Worm (Caenorhabditis elegans) whole organism, mixed stage, embryonic: Measurements from ENCODE around the gene irld-33.
"Not testable (repeated sequence)": the region's sequence is repeated elsewhere in the genome, so short reads cannot be mapped to it uniquely, and the experiment has no call there.

ENCODE experiments used
- M03D4.4 ChIP-seq: sonication (generic microtip); optimal IDR thresholded peaks from 2 replicates; lab custom pipeline; 2017; ENCODE audit warnings: mild to moderate bottlenecking, missing genetic modification characterization, missing compliant biosample characterization
- ceh-43 ChIP-seq: fragments of 200-800 bp; sonication (Bioruptor generic); optimal IDR thresholded peaks from 2 replicates; lab custom pipeline; 2018; ENCODE audit warnings: mild to moderate bottlenecking, missing genetic modification characterization, moderate library complexity, missing compliant biosample characterization
- ceh-83 ChIP-seq: fragments of 200-800 bp; sonication (Bioruptor generic); optimal IDR thresholded peaks from 2 replicates; lab custom pipeline; 2018; ENCODE audit warnings: mild to moderate bottlenecking, missing genetic modification characterization, missing compliant biosample characterization
- ces-1 ChIP-seq: fragments of 150-350 bp; optimal IDR thresholded peaks from 2 replicates; lab custom pipeline; 2014; ENCODE audit warnings: missing biosample characterization, missing genetic modification reagents, missing genetic modification characterization
- cnd-1 ChIP-seq: fragments of 200-800 bp; sonication (Bioruptor generic); optimal IDR thresholded peaks from 2 replicates; lab custom pipeline; 2018; ENCODE audit warnings: mild to moderate bottlenecking, missing genetic modification characterization, missing compliant biosample characterization
- drap-1 ChIP-seq: fragments of 200-800 bp; sonication (Bioruptor generic); optimal IDR thresholded peaks from 3 replicates; lab custom pipeline; 2018; ENCODE audit warnings: mild to moderate bottlenecking, missing genetic modification characterization, missing compliant biosample characterization
- elt-1 ChIP-seq: sonication (generic microtip); optimal IDR thresholded peaks from 2 replicates; lab custom pipeline; 2017; ENCODE audit warnings: missing genetic modification characterization, mild to moderate bottlenecking, missing compliant biosample characterization, antibody characterized with exemption, moderate library complexity, borderline replicate concordance; ENCODE audit not compliant: insufficient read depth
- elt-3 ChIP-seq: fragments of 150-350 bp; optimal IDR thresholded peaks from 2 replicates; lab custom pipeline; 2014; ENCODE audit warnings: missing biosample characterization, missing genetic modification characterization
- flh-1 ChIP-seq: fragments of 200-800 bp; sonication (Bioruptor generic); optimal IDR thresholded peaks from 2 replicates; lab custom pipeline; 2018; ENCODE audit warnings: mild to moderate bottlenecking, missing genetic modification characterization, moderate library complexity, missing compliant biosample characterization
- ham-2 ChIP-seq: fragments of 200-800 bp; sonication (Bioruptor generic); optimal IDR thresholded peaks from 2 replicates; lab custom pipeline; 2018; ENCODE audit warnings: mild to moderate bottlenecking, missing genetic modification characterization, missing compliant biosample characterization
- hlh-1 ChIP-seq: fragments of 150-350 bp; optimal IDR thresholded peaks from 2 replicates; lab custom pipeline; 2014; ENCODE audit warnings: missing biosample characterization, missing genetic modification reagents, missing genetic modification characterization
- lin-13 ChIP-seq: fragments of 150-350 bp; optimal IDR thresholded peaks from 2 replicates; lab custom pipeline; 2014; ENCODE audit warnings: missing biosample characterization, missing genetic modification characterization
- lin-32 ChIP-seq: fragments of 200-800 bp; sonication (Bioruptor generic); optimal IDR thresholded peaks from 2 replicates; lab custom pipeline; 2018; ENCODE audit warnings: mild to moderate bottlenecking, missing genetic modification characterization, missing compliant biosample characterization
- lsy-2 ChIP-seq: fragments of 150-350 bp; optimal IDR thresholded peaks from 2 replicates; lab custom pipeline; 2014; ENCODE audit warnings: missing biosample characterization, missing genetic modification characterization
- mab-5 ChIP-seq: fragments of 150-350 bp; optimal IDR thresholded peaks from 2 replicates; lab custom pipeline; 2014; ENCODE audit warnings: missing biosample characterization, missing genetic modification characterization
- mep-1 ChIP-seq: fragments of 150-350 bp; optimal IDR thresholded peaks from 2 replicates; lab custom pipeline; 2017; ENCODE audit warnings: missing biosample characterization, missing genetic modification reagents, missing genetic modification characterization, inconsistent platforms
- mls-2 ChIP-seq: sonication (generic microtip); optimal IDR thresholded peaks from 2 replicates; lab custom pipeline; 2016; ENCODE audit warnings: mild to moderate bottlenecking, missing genetic modification characterization, moderate library complexity, missing compliant biosample characterization
- nhr-12 ChIP-seq: fragments of 150-350 bp; optimal IDR thresholded peaks from 2 replicates; lab custom pipeline; 2014; ENCODE audit warnings: missing biosample characterization, missing genetic modification characterization
- nhr-2 ChIP-seq: fragments of 150-350 bp; optimal IDR thresholded peaks from 2 replicates; lab custom pipeline; 2014; ENCODE audit warnings: missing biosample characterization, missing genetic modification characterization
- nhr-237 ChIP-seq: fragments of 150-350 bp; optimal IDR thresholded peaks from 2 replicates; lab custom pipeline; 2014; ENCODE audit warnings: missing biosample characterization, missing genetic modification characterization
- nhr-28 ChIP-seq: fragments of 150-350 bp; optimal IDR thresholded peaks from 2 replicates; lab custom pipeline; 2014; ENCODE audit warnings: missing biosample characterization, missing genetic modification characterization
- nhr-76 ChIP-seq: sonication (generic microtip); optimal IDR thresholded peaks from 2 replicates; lab custom pipeline; 2017; ENCODE audit warnings: missing biosample characterization, missing genetic modification characterization
- pha-4 ChIP-seq: fragments of 150-350 bp; optimal IDR thresholded peaks from 2 replicates; lab custom pipeline; 2018; ENCODE audit warnings: missing biosample characterization, missing genetic modification reagents, missing genetic modification characterization
- sem-2 ChIP-seq: fragments of 200-800 bp; sonication (Bioruptor generic); optimal IDR thresholded peaks from 2 replicates; lab custom pipeline; 2018; ENCODE audit warnings: mild to moderate bottlenecking, missing genetic modification characterization, missing compliant biosample characterization
- snpc-4 ChIP-seq: fragments of 150-350 bp; optimal IDR thresholded peaks from 2 replicates; lab custom pipeline; 2014; ENCODE audit warnings: missing biosample characterization, missing genetic modification characterization
- tbx-8 ChIP-seq: fragments of 200-800 bp; sonication (Bioruptor generic); optimal IDR thresholded peaks from 2 replicates; lab custom pipeline; 2018; ENCODE audit warnings: mild to moderate bottlenecking, missing genetic modification characterization, moderate library complexity, missing compliant biosample characterization
- unc-120 ChIP-seq: sonication (generic microtip); optimal IDR thresholded peaks from 2 replicates; lab custom pipeline; 2017; ENCODE audit warnings: missing genetic modification characterization, missing compliant biosample characterization; ENCODE audit not compliant: poor library complexity, severe bottlenecking
- unc-62 ChIP-seq: fragments of 150-350 bp; optimal IDR thresholded peaks from 2 replicates; lab custom pipeline; 2014; ENCODE audit warnings: missing biosample characterization, missing genetic modification reagents, missing genetic modification characterization
- zip-8 ChIP-seq: fragments of 150-350 bp; optimal IDR thresholded peaks from 2 replicates; lab custom pipeline; 2014; ENCODE audit warnings: missing biosample characterization, missing genetic modification characterization
- ztf-11 ChIP-seq: fragments of 150-350 bp; optimal IDR thresholded peaks from 2 replicates; lab custom pipeline; 2014; ENCODE audit warnings: missing biosample characterization, missing genetic modification characterization

Gene irld-33

ce11 chrII:1775234-1775633 is 36.4 kb downstream of the irld-33 start, which contains the start of gene F36H5.14:
TSS of gene F36H5.14 (plus strand) at chrII:1775534.
- TF ChIP-seq snpc-4; lin-13; M03D4.4 (tag; lab: Kevin White, UChicago): not testable (repeated sequence)
- TF ChIP-seq, all 35 proteins: peak for 0; not testable (repeated sequence) for 35

ce11 chrII:1782474-1782873 is 43.6 kb downstream of the irld-33 start, which contains the start of gene math-4:
TSS of gene math-4 (minus strand) at chrII:1782574.
- no peak for TF ChIP-seq ces-1 (GFP tag; lab: Kevin White, UChicago)
- no peak for TF ChIP-seq unc-62 (GFP tag; lab: Kevin White, UChicago)
- no peak for TF ChIP-seq unc-120
- no peak for TF ChIP-seq sem-2 (GFP tag; lab: Kevin White, UChicago)
- no peak for TF ChIP-seq ceh-83 (GFP tag; lab: Kevin White, UChicago)
- no peak for TF ChIP-seq mab-5 (tag; lab: Kevin White, UChicago)
- no peak for TF ChIP-seq lin-13
- TF ChIP-seq zip-8 (tag; lab: Kevin White, UChicago) = no peak
- no peak for TF ChIP-seq nhr-2 (tag; lab: Kevin White, UChicago)
- no peak for TF ChIP-seq ham-2 (GFP tag; lab: Kevin White, UChicago)
- TF ChIP-seq mls-2 = no peak
- TF ChIP-seq tbx-8 (GFP tag; lab: Kevin White, UChicago) = no peak
- no peak for TF ChIP-seq elt-3
- TF ChIP-seq drap-1 (GFP tag; lab: Kevin White, UChicago) = no peak
- TF ChIP-seq cnd-1 = no peak
- TF ChIP-seq ztf-11 = no peak
- no peak for TF ChIP-seq lsy-2 (tag; lab: Kevin White, UChicago)
- no peak for TF ChIP-seq pha-4 (tag; lab: Kevin White, UChicago)
- TF ChIP-seq elt-1 (tag; lab: Kevin White, UChicago) = no peak

ce11 chrII:1784799-1785198 is 45.9 kb downstream of the irld-33 start, which contains the start of gene C08F1.11:
TSS of gene C08F1.11 (minus strand) at chrII:1784899.
- TF ChIP-seq mab-5 (tag; lab: Kevin White, UChicago) (no peak), nhr-28 (tag; lab: Kevin White, UChicago) (no peak), nhr-2 (tag; lab: Kevin White, UChicago) (no peak), lsy-2 (tag; lab: Kevin White, UChicago) (no peak), nhr-237 (no peak), ceh-43 (GFP tag; lab: Kevin White, UChicago) (no peak), flh-1 (GFP tag; lab: Kevin White, UChicago) (no peak)

ce11 chrII:1786209-1786608 is 47.4 kb downstream of the irld-33 start, which contains the start of gene C08F1.10:
TSS of gene C08F1.10 (minus strand) at chrII:1786309.
- TF ChIP-seq ces-1 (GFP tag; lab: Kevin White, UChicago) = no peak
- no peak for TF ChIP-seq unc-120
- TF ChIP-seq lin-32 = no peak

- TF ChIP-seq nhr-76 (tag; lab: Kevin White, UChicago) (no peak), cnd-1 (no peak)
- TF ChIP-seq, all 35 proteins: peak for 0
Measured at ce11 chrII:1787208-1787607, 48.4 kb downstream of the irld-33 start.

ce11 chrII:1788087-1788486 is 49.2 kb downstream of the irld-33 start, which contains the start of the genes C08F1.6 and fbxb-13:
TSS of gene C08F1.6 (minus strand) at chrII:1788187.
TSS of gene fbxb-13 (plus strand) at chrII:1788277.
- TF ChIP-seq hlh-1 = peak; percentile 0
- TF ChIP-seq cnd-1 = peak; percentile 48
- no peak for TF ChIP-seq nhr-12 (tag; lab: Kevin White, UChicago)
- no peak for TF ChIP-seq nhr-237
- TF ChIP-seq ztf-11 = no peak
- TF ChIP-seq lin-32 = peak; percentile 15
- TF ChIP-seq elt-3 = no peak
- TF ChIP-seq ceh-43 (GFP tag; lab: Kevin White, UChicago) = no peak
- no peak for TF ChIP-seq mep-1 (tag; lab: Kevin White, UChicago)
